Worm (Caenorhabditis elegans) whole organism, L1 larva: ENCODE results near the gene rab-14.

Experiments
- ceh-8 ChIP-seq: fragments of 200-800 bp; sonication (Bioruptor generic); optimal IDR thresholded peaks from 2 replicates; lab custom pipeline; 2018; ENCODE audit warnings: mild to moderate bottlenecking, missing genetic modification characterization, moderate library complexity, missing compliant biosample characterization
- lin-13 ChIP-seq: fragments of 150-350 bp; optimal IDR thresholded peaks from 2 replicates; lab custom pipeline; 2014; ENCODE audit warnings: missing biosample characterization, missing genetic modification reagents, missing genetic modification characterization
- snpc-4 ChIP-seq: fragments of 150-350 bp; optimal IDR thresholded peaks from 2 replicates; lab custom pipeline; 2014; ENCODE audit warnings: missing biosample characterization, missing genetic modification characterization

DNA sequence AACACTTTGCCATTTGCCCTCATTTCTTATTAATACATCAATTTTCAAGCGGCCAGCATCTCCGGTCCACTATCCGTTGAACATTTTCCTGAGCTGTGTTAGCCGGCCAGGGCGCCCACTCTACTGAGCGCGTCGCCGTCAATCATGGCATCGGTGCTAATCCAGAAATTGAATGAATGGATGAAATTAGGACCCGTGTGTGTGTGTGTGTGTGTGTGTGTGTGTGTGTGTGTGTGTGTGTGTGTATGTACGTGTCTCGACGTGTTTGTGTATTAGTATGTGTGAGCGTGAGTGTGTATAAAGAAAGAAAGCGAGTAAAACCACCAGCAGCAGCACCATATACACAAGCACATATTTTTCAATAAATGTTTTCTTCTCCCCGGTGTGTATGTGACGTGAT lies 46.8 kb upstream of the rab-14 start:
- TF ChIP-seq snpc-4 (tag; lab: Kevin White, UChicago) (no peak), lin-13 (no peak), ceh-8 (GFP tag; lab: Kevin White, UChicago) (peak; percentile 71)
